Fruit fly (Drosophila melanogaster) whole organism, embryonic: ENCODE data around the gene CG33932.

Experiments used
- Aef1 ChIP-seq: fragments of 200-800 bp; sonication (Bioruptor generic); IDR thresholded peaks from 3 replicates; pipeline ENCODE4 v1.3.6; 2022; ENCODE audit warnings: missing biosample characterization, missing genetic modification characterization
- Atf6 ChIP-seq: fragments of 200-800 bp; sonication (Bioruptor generic); IDR thresholded peaks from 2 replicates; pipeline ENCODE4 v1.3.6; 2022; ENCODE audit warnings: missing biosample characterization, missing genetic modification characterization
- B-H1 ChIP-seq: fragments of 200-800 bp; sonication (Bioruptor generic); IDR thresholded peaks from 3 replicates; pipeline ENCODE4 v1.3.6; 2022; ENCODE audit warnings: missing biosample characterization, missing genetic modification characterization
- Bdp1 ChIP-seq: fragments of 200-800 bp; sonication (Bioruptor generic); optimal IDR thresholded peaks from 3 replicates; lab custom pipeline; 2016; ENCODE audit warnings: missing biosample characterization, missing genetic modification characterization
- CG10274 ChIP-seq: fragments of 200-800 bp; sonication (Bioruptor generic); optimal IDR thresholded peaks from 3 replicates; lab custom pipeline; 2017; ENCODE audit warnings: missing biosample characterization, mild to moderate bottlenecking, missing genetic modification characterization
- CG10431 ChIP-seq: fragments of 200-800 bp; sonication (Bioruptor generic); optimal IDR thresholded peaks from 3 replicates; lab custom pipeline; 2018; ENCODE audit warnings: missing biosample characterization, mild to moderate bottlenecking, missing genetic modification characterization
- CG10959 ChIP-seq: fragments of 200-800 bp; sonication (Bioruptor generic); IDR thresholded peaks from 2 replicates; pipeline ENCODE4 v1.3.6; 2022; ENCODE audit warnings: missing biosample characterization, missing genetic modification characterization
- CG11093 ChIP-seq: fragments of 200-800 bp; sonication (Bioruptor generic); IDR thresholded peaks from 3 replicates; pipeline ENCODE4 v1.3.6; 2022; ENCODE audit warnings: missing biosample characterization, missing genetic modification characterization
- CG11695 ChIP-seq: fragments of 200-800 bp; sonication (Bioruptor generic); IDR thresholded peaks from 3 replicates; pipeline ENCODE4 v1.3.6; 2022; ENCODE audit warnings: missing biosample characterization, missing genetic modification characterization
- CG12155 ChIP-seq: fragments of 200-800 bp; sonication (Bioruptor generic); optimal IDR thresholded peaks from 3 replicates; lab custom pipeline; 2016; ENCODE audit warnings: missing biosample characterization, missing genetic modification characterization
- CG12391 ChIP-seq: fragments of 200-800 bp; sonication (Bioruptor generic); optimal IDR thresholded peaks from 3 replicates; lab custom pipeline; 2018; ENCODE audit warnings: missing biosample characterization, mild to moderate bottlenecking, missing genetic modification characterization, moderate library complexity
- CG1603 ChIP-seq: fragments of 200-800 bp; sonication (Bioruptor generic); optimal IDR thresholded peaks from 2 replicates; lab custom pipeline; 2019; ENCODE audit warnings: missing biosample characterization, mild to moderate bottlenecking, missing genetic modification characterization, moderate library complexity
- CG17912 ChIP-seq: fragments of 200-800 bp; sonication (Bioruptor generic); optimal IDR thresholded peaks from 2 replicates; lab custom pipeline; 2018; ENCODE audit warnings: missing biosample characterization, mild to moderate bottlenecking, missing genetic modification characterization
- CG30020 ChIP-seq: fragments of 200-800 bp; optimal IDR thresholded peaks from 2 replicates; lab custom pipeline; 2019; ENCODE audit warnings: missing biosample characterization, mild to moderate bottlenecking, missing genetic modification characterization, moderate library complexity
- CG32532 ChIP-seq: fragments of 200-800 bp; sonication (Bioruptor generic); IDR thresholded peaks from 2 replicates; pipeline ENCODE4 v1.3.6; 2022; ENCODE audit warnings: missing biosample characterization, missing genetic modification characterization
- CG32772 ChIP-seq: fragments of 200-800 bp; sonication (Bioruptor generic); IDR thresholded peaks from 2 replicates; pipeline ENCODE4 v1.3.6; 2022; ENCODE audit warnings: missing biosample characterization, missing genetic modification characterization
- CG34422 ChIP-seq: fragments of 200-800 bp; sonication (Bioruptor generic); IDR thresholded peaks from 3 replicates; pipeline ENCODE4 v1.3.6; 2022; ENCODE audit warnings: missing biosample characterization, missing genetic modification characterization
- CG42726 ChIP-seq: fragments of 200-800 bp; sonication (Bioruptor generic); IDR thresholded peaks from 2 replicates; pipeline ENCODE4 v1.3.6; 2022; ENCODE audit warnings: missing biosample characterization, missing genetic modification characterization; ENCODE audit not compliant: partially characterized antibody
- CG6254 ChIP-seq: fragments of 200-800 bp; sonication (Bioruptor generic); optimal IDR thresholded peaks from 3 replicates; lab custom pipeline; 2017; ENCODE audit warnings: mild to moderate bottlenecking, missing biosample characterization, missing genetic modification reagents, missing genetic modification characterization
- CG6791 ChIP-seq: fragments of 200-800 bp; sonication (Bioruptor generic); IDR thresholded peaks from 3 replicates; pipeline ENCODE4 v1.3.6; 2022; ENCODE audit warnings: missing biosample characterization, missing genetic modification characterization; ENCODE audit not compliant: partially characterized antibody
- CG7786 ChIP-seq: fragments of 200-800 bp; sonication (Bioruptor generic); optimal IDR thresholded peaks from 2 replicates; lab custom pipeline; 2016; ENCODE audit warnings: missing biosample characterization, missing genetic modification characterization
- CG8290 ChIP-seq, 3 experiments: fragments of 200-800 bp; sonication (Bioruptor generic); optimal IDR thresholded peaks; 2 replicates each; lab custom pipeline; 2016 to 2019; ENCODE audit warnings: missing biosample characterization in 3 of 3, missing genetic modification characterization in 3 of 3, mild to moderate bottlenecking in 2 of 3, moderate library complexity in 1 of 3
- CG8924 ChIP-seq: fragments of 200-800 bp; optimal IDR thresholded peaks from 3 replicates; lab custom pipeline; 2019; ENCODE audit warnings: missing biosample characterization, mild to moderate bottlenecking, missing genetic modification characterization, moderate library complexity
- CG8944 ChIP-seq: fragments of 200-800 bp; sonication (Bioruptor generic); optimal IDR thresholded peaks from 3 replicates; lab custom pipeline; 2016; ENCODE audit warnings: missing biosample characterization, missing genetic modification characterization
- Dek ChIP-seq: fragments of 200-800 bp; sonication (Bioruptor generic); optimal IDR thresholded peaks from 3 replicates; lab custom pipeline; 2019; ENCODE audit warnings: missing biosample characterization, mild to moderate bottlenecking, missing genetic modification characterization, moderate library complexity
- Eip74EF ChIP-seq, 2 experiments: fragments of 200-800 bp in 1 of 2; fragments of >200 bp in 1 of 2; sonication (Bioruptor generic) in 1 of 2; optimal IDR thresholded peaks; 2 replicates each; lab custom pipeline; 2017 to 2019; ENCODE audit warnings: missing biosample characterization in 2 of 2, missing genetic modification characterization in 2 of 2, mild to moderate bottlenecking in 1 of 2, moderate library complexity in 1 of 2
- Ets97D ChIP-seq: fragments of 200-800 bp; sonication (Bioruptor generic); optimal IDR thresholded peaks from 3 replicates; lab custom pipeline; 2016; ENCODE audit warnings: missing biosample characterization, missing genetic modification characterization
- NC2β ChIP-seq: fragments of 200-800 bp; sonication (Bioruptor generic); optimal IDR thresholded peaks from 2 replicates; lab custom pipeline; 2016; ENCODE audit warnings: missing biosample characterization, missing genetic modification characterization
- Ravus ChIP-seq: fragments of 200-800 bp; sonication (Bioruptor generic); IDR thresholded peaks from 2 replicates; pipeline ENCODE4 v1.3.6; 2022; ENCODE audit warnings: missing biosample characterization, missing genetic modification characterization
- Sry-δ ChIP-seq: fragments of 200-800 bp; sonication (Bioruptor generic); optimal IDR thresholded peaks from 2 replicates; lab custom pipeline; 2016; ENCODE audit warnings: missing biosample characterization, missing genetic modification characterization
- Ssrp ChIP-seq: fragments of 200-800 bp; sonication (Bioruptor generic); optimal IDR thresholded peaks from 2 replicates; lab custom pipeline; 2018; ENCODE audit warnings: missing biosample characterization, mild to moderate bottlenecking, missing genetic modification characterization, moderate library complexity
- Tbp ChIP-seq: fragments of >200 bp; optimal IDR thresholded peaks from 2 replicates; lab custom pipeline; 2018; ENCODE audit warnings: missing biosample characterization, missing genetic modification characterization
- Trl ChIP-seq, 3 experiments: fragments of >200 bp in 2 of 3; fragments of 200-800 bp in 1 of 3; sonication (Bioruptor generic) in 1 of 3; optimal IDR thresholded peaks; 2 replicates in 1 of 3; 3 replicates in 2 of 3; lab custom pipeline; 2016 to 2017; ENCODE audit warnings: missing biosample characterization in 1 of 3, missing genetic modification characterization in 1 of 3
- amos ChIP-seq: fragments of 200-800 bp; sonication (Bioruptor generic); IDR thresholded peaks from 2 replicates; pipeline ENCODE4 v1.3.6; 2022; ENCODE audit warnings: missing biosample characterization, missing genetic modification characterization; ENCODE audit not compliant: partially characterized antibody
- ara ChIP-seq: fragments of 200-800 bp; sonication (Bioruptor generic); IDR thresholded peaks from 2 replicates; pipeline ENCODE4 v1.3.6; 2022; ENCODE audit warnings: missing biosample characterization, missing genetic modification characterization
- bowl ChIP-seq: fragments of 200-800 bp; sonication (Bioruptor generic); IDR thresholded peaks from 2 replicates; pipeline ENCODE4 v1.3.6; 2022; ENCODE audit warnings: missing biosample characterization, missing genetic modification characterization
- caup ChIP-seq: fragments of 200-800 bp; sonication (Bioruptor generic); optimal IDR thresholded peaks from 3 replicates; lab custom pipeline; 2017; ENCODE audit warnings: missing biosample characterization, mild to moderate bottlenecking, missing genetic modification characterization, moderate library complexity; ENCODE audit not compliant: severe bottlenecking
- cg ChIP-seq: fragments of 200-800 bp; sonication (Bioruptor generic); optimal IDR thresholded peaks from 3 replicates; lab custom pipeline; 2019; ENCODE audit warnings: missing biosample characterization, mild to moderate bottlenecking, missing genetic modification characterization, moderate library complexity
- ci ChIP-seq: fragments of 200-800 bp; sonication (Bioruptor generic); IDR thresholded peaks from 3 replicates; pipeline ENCODE4 v1.3.6; 2022; ENCODE audit warnings: missing biosample characterization, missing genetic modification characterization
- cwo ChIP-seq: fragments of 200-800 bp; sonication (Bioruptor generic); optimal IDR thresholded peaks from 3 replicates; lab custom pipeline; 2017; ENCODE audit warnings: missing biosample characterization, missing genetic modification characterization, mild to moderate bottlenecking, moderate library complexity, missing genetic modification reagents
- eyg ChIP-seq: fragments of 200-800 bp; sonication (Bioruptor generic); optimal IDR thresholded peaks from 3 replicates; lab custom pipeline; 2016; ENCODE audit warnings: missing biosample characterization, missing genetic modification characterization
- fd3F ChIP-seq: fragments of 200-800 bp; sonication (Bioruptor generic); optimal IDR thresholded peaks from 2 replicates; lab custom pipeline; 2018; ENCODE audit warnings: missing biosample characterization, mild to moderate bottlenecking, missing genetic modification characterization, moderate library complexity
- jumu ChIP-seq: fragments of 200-800 bp; sonication (Bioruptor generic); optimal IDR thresholded peaks from 3 replicates; lab custom pipeline; 2016; ENCODE audit warnings: missing biosample characterization, missing genetic modification characterization
- lab ChIP-seq: fragments of 200-800 bp; sonication (Bioruptor generic); optimal IDR thresholded peaks from 3 replicates; lab custom pipeline; 2017; ENCODE audit warnings: missing biosample characterization, missing genetic modification characterization, mild to moderate bottlenecking, moderate library complexity, missing genetic modification reagents
- mirr ChIP-seq: fragments of 200-800 bp; sonication (Bioruptor generic); optimal IDR thresholded peaks from 3 replicates; lab custom pipeline; 2018; ENCODE audit warnings: missing biosample characterization, mild to moderate bottlenecking, missing genetic modification characterization
- pzg ChIP-seq: fragments of 200-800 bp; sonication (Bioruptor generic); optimal IDR thresholded peaks from 3 replicates; lab custom pipeline; 2018; ENCODE audit warnings: missing biosample characterization, mild to moderate bottlenecking, missing genetic modification characterization, moderate library complexity
- repo ChIP-seq: fragments of 200-800 bp; sonication (Bioruptor generic); optimal IDR thresholded peaks from 2 replicates; lab custom pipeline; 2016; ENCODE audit warnings: missing biosample characterization, missing genetic modification characterization
- stwl ChIP-seq: fragments of 200-800 bp; sonication (Bioruptor generic); optimal IDR thresholded peaks from 3 replicates; lab custom pipeline; 2018; ENCODE audit warnings: missing biosample characterization, mild to moderate bottlenecking, missing genetic modification characterization, moderate library complexity
- tin ChIP-seq: fragments of 200-800 bp; sonication (Bioruptor generic); optimal IDR thresholded peaks from 3 replicates; lab custom pipeline; 2016; ENCODE audit warnings: missing biosample characterization, missing genetic modification characterization
- tx ChIP-seq: fragments of 200-800 bp; sonication (Bioruptor generic); optimal IDR thresholded peaks from 2 replicates; lab custom pipeline; 2016; ENCODE audit warnings: missing biosample characterization, missing genetic modification characterization

CG33932 gene

dm6 chrX:19696845-19697244 is 47.4 kb upstream of the CG33932 start, which contains the start of gene Cdc42 (continued):
- TF ChIP-seq CG10431 (GFP tag; lab: Kevin White, UChicago) (no peak), CG17912 (GFP tag; lab: Kevin White, UChicago) (no peak), CG8924 (tag; lab: Kevin White, UChicago) (no peak), tin (no peak), CG11695 (GFP tag; lab: Robert Waterston, UW) (no peak), pzg (peak; percentile 66), CG10274 (GFP tag; lab: Kevin White, UChicago) (no peak), Eip74EF (GFP tag; optimal IDR thresholded peaks at IDR 0.05; lab: Kevin White, UChicago) (no peak), cg (GFP tag; lab: Kevin White, UChicago) (no peak), bowl (GFP tag; lab: Robert Waterston, UW) (no peak), Trl (optimal IDR thresholded peaks at IDR 0.05; lab: Kevin White, UChicago) (peak in 1 of 2 experiments; percentile 35), Trl (GFP tag; optimal IDR thresholded peaks at IDR 0.05; lab: Kevin White, UChicago) (no peak), lab (GFP tag; lab: Kevin White, UChicago) (no peak), CG8944 (GFP tag; lab: Kevin White, UChicago) (no peak), Ravus (GFP tag; lab: Robert Waterston, UW) (no peak), CG11093 (GFP tag; lab: Robert Waterston, UW) (no peak), CG12391 (tag; lab: Kevin White, UChicago) (peak; percentile 5), CG10959 (no peak), ci (GFP tag; lab: Robert Waterston, UW) (peak; percentile 30; the same call in 1 of the 3 replicates), cwo (GFP tag; lab: Kevin White, UChicago) (no peak), Bdp1 (GFP tag; lab: Kevin White, UChicago) (no peak), Dek (tag; lab: Kevin White, UChicago) (no peak), CG8290 (GFP tag; optimal IDR thresholded peaks at IDR 0.05; lab: Kevin White, UChicago) (peak; percentile 34), CG8290 (tag; optimal IDR thresholded peaks at IDR 0.05; lab: Kevin White, UChicago) (peak in 1 of 2 experiments; percentile 75), eyg (no peak), fd3F (GFP tag; lab: Kevin White, UChicago) (no peak), CG6791 (peak; percentile 42; the same call in 2 of the 3 replicates), tx (GFP tag; lab: Kevin White, UChicago) (no peak), mirr (GFP tag; lab: Kevin White, UChicago) (no peak), Sry-δ (GFP tag; lab: Kevin White, UChicago) (peak; percentile 71), CG7786 (GFP tag; lab: Kevin White, UChicago) (no peak), caup (no peak), CG6254 (GFP tag; lab: Kevin White, UChicago) (no peak), NC2β (GFP tag; lab: Kevin White, UChicago) (no peak), Aef1 (no peak), CG42726 (GFP tag; lab: Robert Waterston, UW) (0 out of 2 replicates have a peak, but pooled peaks have one; percentile 20), CG32772 (GFP tag; lab: Robert Waterston, UW) (no peak), Ssrp (no peak), CG12155 (GFP tag; lab: Kevin White, UChicago) (peak; percentile 96), jumu (GFP tag; lab: Kevin White, UChicago) (no peak), Tbp (GFP tag; lab: Kevin White, UChicago) (no peak), ara (GFP tag; lab: Robert Waterston, UW) (no peak), Ets97D (GFP tag; lab: Kevin White, UChicago) (peak; percentile 23), amos (peak; percentile 45), B-H1 (GFP tag; lab: Robert Waterston, UW) (no peak), CG34422 (GFP tag; lab: Robert Waterston, UW) (0 out of 3 replicates have a peak, but pooled peaks have one; percentile 31), CG32532 (peak; percentile 36; the same call in 1 of the 2 replicates), Atf6 (no peak), stwl (peak; percentile 32), CG30020 (tag; lab: Kevin White, UChicago) (peak; percentile 22), repo (GFP tag; lab: Kevin White, UChicago) (no peak), CG1603 (tag; lab: Kevin White, UChicago) (peak; percentile 57)
